Worm (Caenorhabditis elegans) whole organism, L3 larva: ENCODE data around the gene Y39A1A.17.

Experiments used
- ZK546.5 ChIP-seq: sonication (generic microtip); optimal IDR thresholded peaks from 2 replicates; lab custom pipeline; 2017; ENCODE audit warnings: missing biosample characterization, missing genetic modification characterization
- ama-1 ChIP-seq: fragments of 150-350 bp; optimal IDR thresholded peaks from 2 replicates; lab custom pipeline; 2018
- ceh-9 ChIP-seq: sonication (generic microtip); optimal IDR thresholded peaks from 2 replicates; lab custom pipeline; 2018; ENCODE audit warnings: missing biosample characterization, missing genetic modification characterization
- egl-27 ChIP-seq: sonication (generic microtip); optimal IDR thresholded peaks from 4 replicates; lab custom pipeline; 2017; ENCODE audit warnings: missing biosample characterization, missing genetic modification reagents, missing genetic modification characterization
- elt-1 ChIP-seq: fragments of 150-350 bp; optimal IDR thresholded peaks from 2 replicates; lab custom pipeline; 2014; ENCODE audit warnings: missing biosample characterization, missing genetic modification characterization
- fkh-10 ChIP-seq: sonication (generic microtip); optimal IDR thresholded peaks from 2 replicates; lab custom pipeline; 2017; ENCODE audit warnings: missing biosample characterization, missing genetic modification reagents, missing genetic modification characterization
- fos-1 ChIP-seq: fragments of 150-350 bp; optimal IDR thresholded peaks from 2 replicates; lab custom pipeline; 2014; ENCODE audit warnings: missing biosample characterization, missing genetic modification characterization
- hmg-11 ChIP-seq: sonication (generic microtip); optimal IDR thresholded peaks from 2 replicates; lab custom pipeline; 2016; ENCODE audit warnings: missing genetic modification characterization, missing compliant biosample characterization
- lin-15B ChIP-seq: fragments of 150-350 bp; optimal IDR thresholded peaks from 2 replicates; lab custom pipeline; 2014; ENCODE audit warnings: missing biosample characterization, missing genetic modification characterization
- lin-39 ChIP-seq: fragments of 150-350 bp; optimal IDR thresholded peaks from 2 replicates; lab custom pipeline; 2018; ENCODE audit warnings: missing biosample characterization, missing genetic modification reagents, missing genetic modification characterization
- mdl-1 ChIP-seq: fragments of 150-350 bp; optimal IDR thresholded peaks from 2 replicates; lab custom pipeline; 2014; ENCODE audit warnings: missing biosample characterization, missing genetic modification characterization
- nfya-1 ChIP-seq: sonication (generic microtip); optimal IDR thresholded peaks from 2 replicates; lab custom pipeline; 2017; ENCODE audit warnings: missing genetic modification characterization, mild to moderate bottlenecking, missing compliant biosample characterization, antibody characterized with exemption, moderate library complexity; ENCODE audit not compliant: insufficient read depth
- nhr-11 ChIP-seq: fragments of 150-350 bp; optimal IDR thresholded peaks from 2 replicates; lab custom pipeline; 2014; ENCODE audit warnings: missing biosample characterization, missing genetic modification characterization
- nhr-23 ChIP-seq: fragments of 150-350 bp; optimal IDR thresholded peaks from 2 replicates; lab custom pipeline; 2014; ENCODE audit warnings: missing biosample characterization, missing genetic modification reagents, missing genetic modification characterization
- nhr-25 ChIP-seq: sonication (generic microtip); optimal IDR thresholded peaks from 2 replicates; lab custom pipeline; 2017; ENCODE audit warnings: missing biosample characterization, missing genetic modification characterization
- nhr-43 ChIP-seq: sonication (generic microtip); optimal IDR thresholded peaks from 2 replicates; lab custom pipeline; 2016; ENCODE audit warnings: mild to moderate bottlenecking, missing genetic modification characterization, missing compliant biosample characterization; ENCODE audit not compliant: poor library complexity, severe bottlenecking
- nhr-76 ChIP-seq: fragments of 150-350 bp; sonication (generic microtip); optimal IDR thresholded peaks from 5 replicates; lab custom pipeline; 2014; ENCODE audit warnings: missing biosample characterization, missing genetic modification characterization
- pha-4 ChIP-seq: fragments of 150-350 bp; optimal IDR thresholded peaks from 2 replicates; lab custom pipeline; 2014; ENCODE audit warnings: missing biosample characterization, missing genetic modification reagents, missing genetic modification characterization
- pqm-1 ChIP-seq: fragments of 150-350 bp; optimal IDR thresholded peaks from 2 replicates; lab custom pipeline; 2017; ENCODE audit warnings: missing biosample characterization, missing genetic modification characterization, inconsistent platforms
- sea-2 ChIP-seq: fragments of 150-350 bp; sonication (generic microtip); optimal IDR thresholded peaks from 4 replicates; lab custom pipeline; 2014; ENCODE audit warnings: missing biosample characterization, missing genetic modification reagents, missing genetic modification characterization
- skn-1 ChIP-seq: fragments of 150-350 bp; optimal IDR thresholded peaks from 2 replicates; lab custom pipeline; 2014; ENCODE audit warnings: missing biosample characterization, missing genetic modification characterization
- snpc-4 ChIP-seq: fragments of 150-350 bp; optimal IDR thresholded peaks from 2 replicates; lab custom pipeline; 2014; ENCODE audit warnings: missing biosample characterization, missing genetic modification characterization
- ztf-11 ChIP-seq: fragments of 150-350 bp; optimal IDR thresholded peaks from 2 replicates; lab custom pipeline; 2014; ENCODE audit warnings: missing biosample characterization, missing genetic modification characterization
- ztf-4 ChIP-seq: fragments of 150-350 bp; optimal IDR thresholded peaks from 2 replicates; lab custom pipeline; 2014; ENCODE audit warnings: missing biosample characterization, missing genetic modification characterization

The Y39A1A.17 gene

ce11 chrIII:10646094-10646493 is 44.8 kb downstream of the Y39A1A.17 start, which contains the start of gene orc-4:
orc-4 (plus strand) TSS chrIII:10646170.
- TF ChIP-seq sea-2 (GFP tag; lab: Kevin White, UChicago): no peak
- TF ChIP-seq fkh-10 (GFP tag; lab: Kevin White, UChicago): no peak
- peak; percentile 34 for TF ChIP-seq lin-15B (tag; lab: Kevin White, UChicago)
- TF ChIP-seq nhr-11 (tag; lab: Kevin White, UChicago): no peak
- TF ChIP-seq pha-4 (tag; lab: Kevin White, UChicago): peak; percentile 6
- TF ChIP-seq, all 47 proteins: peak for 2

- TF ChIP-seq fkh-10 (GFP tag; lab: Kevin White, UChicago) (no peak), lin-15B (tag; lab: Kevin White, UChicago) (peak; percentile 45), ztf-4 (tag; lab: Kevin White, UChicago) (no peak), hmg-11 (peak; percentile 13), pqm-1 (tag; lab: Kevin White, UChicago) (no peak), elt-1 (no peak), nhr-76 (tag; lab: Kevin White, UChicago) (no peak), nhr-25 (tag; lab: Kevin White, UChicago) (peak; percentile 6), nfya-1 (tag; lab: Kevin White, UChicago) (peak; percentile 85), ceh-9 (tag; lab: Kevin White, UChicago) (no peak), nhr-43 (tag; lab: Kevin White, UChicago) (no peak), mdl-1 (tag; lab: Kevin White, UChicago) (no peak), ztf-11 (tag; lab: Kevin White, UChicago) (no peak), snpc-4 (tag; lab: Kevin White, UChicago) (peak; percentile 34), ama-1 (lab: Kevin White, UChicago) (no peak), lin-39 (tag; lab: Kevin White, UChicago) (peak; percentile 6), egl-27 (no peak), nhr-23 (tag; lab: Kevin White, UChicago) (peak; percentile 25), ZK546.5 (tag; lab: Kevin White, UChicago) (no peak), pha-4 (tag; lab: Kevin White, UChicago) (peak; percentile 73), fos-1 (tag; lab: Kevin White, UChicago) (no peak), skn-1 (no peak)
- TF ChIP-seq, all 47 proteins: peak for 8
Measured at ce11 chrIII:10642781-10643180, 48.1 kb downstream of the Y39A1A.17 start, which contains the start of the genes dhs-11 and orc-1. dhs-11 (minus strand) TSS chrIII:10642865. orc-1 (plus strand) TSS chrIII:10643129.
